Fruit fly (Drosophila melanogaster) whole organism, prepupa: Measurements from ENCODE around the gene CG3345.

Source experiments
- CG10631 ChIP-seq: fragments of 200-800 bp; sonication (Bioruptor generic); optimal IDR thresholded peaks from 2 replicates; lab custom pipeline; 2016; ENCODE audit warnings: missing biosample characterization, missing genetic modification characterization
- CG10669 ChIP-seq: fragments of 200-800 bp; sonication (Bioruptor generic); optimal IDR thresholded peaks from 3 replicates; lab custom pipeline; 2018; ENCODE audit warnings: missing biosample characterization, mild to moderate bottlenecking, missing genetic modification characterization, moderate library complexity
- CG11762 ChIP-seq: fragments of 200-800 bp; sonication (Bioruptor generic); optimal IDR thresholded peaks from 3 replicates; lab custom pipeline; 2016; ENCODE audit warnings: missing biosample characterization, missing genetic modification characterization; ENCODE audit not compliant: insufficient read depth
- CG11902 ChIP-seq: fragments of 200-800 bp; sonication (Bioruptor generic); optimal IDR thresholded peaks from 3 replicates; lab custom pipeline; 2016; ENCODE audit warnings: missing biosample characterization, missing genetic modification characterization
- CG15336 ChIP-seq: fragments of 200-800 bp; sonication (Bioruptor generic); IDR thresholded peaks from 2 replicates; pipeline ENCODE4 v1.3.6; 2022; ENCODE audit warnings: missing biosample characterization, missing genetic modification characterization
- CG1621 ChIP-seq: fragments of 200-800 bp; sonication (Bioruptor generic); optimal IDR thresholded peaks from 3 replicates; lab custom pipeline; 2018; ENCODE audit warnings: missing biosample characterization, mild to moderate bottlenecking, missing genetic modification characterization
- CG3032 ChIP-seq: fragments of 200-800 bp; optimal IDR thresholded peaks from 2 replicates; lab custom pipeline; 2019; ENCODE audit warnings: missing biosample characterization, mild to moderate bottlenecking, missing genetic modification characterization, moderate library complexity
- CG32006 ChIP-seq: fragments of 200-800 bp; sonication (Bioruptor generic); optimal IDR thresholded peaks from 3 replicates; lab custom pipeline; 2017; ENCODE audit warnings: missing biosample characterization, mild to moderate bottlenecking, missing genetic modification characterization
- CG34406 ChIP-seq: fragments of 200-800 bp; sonication (Bioruptor generic); optimal IDR thresholded peaks from 3 replicates; lab custom pipeline; 2016; ENCODE audit warnings: missing biosample characterization, missing genetic modification characterization
- CG4318 ChIP-seq: fragments of 200-800 bp; sonication (Bioruptor generic); optimal IDR thresholded peaks from 3 replicates; lab custom pipeline; 2017; ENCODE audit warnings: missing biosample characterization, mild to moderate bottlenecking, missing genetic modification characterization
- CG6276 ChIP-seq: fragments of 200-800 bp; sonication (Bioruptor generic); optimal IDR thresholded peaks from 2 replicates; lab custom pipeline; 2017; ENCODE audit warnings: missing biosample characterization, mild to moderate bottlenecking, missing genetic modification characterization
- CG6792 ChIP-seq: fragments of 200-800 bp; sonication (Bioruptor generic); optimal IDR thresholded peaks from 3 replicates; lab custom pipeline; 2016; ENCODE audit warnings: missing biosample characterization, missing genetic modification characterization
- CG6808 ChIP-seq: fragments of 200-800 bp; sonication (Bioruptor generic); optimal IDR thresholded peaks from 3 replicates; lab custom pipeline; 2017; ENCODE audit warnings: missing biosample characterization, missing genetic modification characterization, mild to moderate bottlenecking, moderate library complexity, missing genetic modification reagents
- CG7368 ChIP-seq: fragments of 200-800 bp; sonication (Bioruptor generic); optimal IDR thresholded peaks from 3 replicates; lab custom pipeline; 2016; ENCODE audit warnings: missing biosample characterization, missing genetic modification characterization
- CG8119 ChIP-seq: fragments of 200-800 bp; sonication (Bioruptor generic); IDR thresholded peaks from 3 replicates; pipeline ENCODE4 v1.3.6; 2022; ENCODE audit warnings: missing biosample characterization, missing genetic modification characterization
- CG8632 ChIP-seq: fragments of 200-800 bp; sonication (Bioruptor generic); optimal IDR thresholded peaks from 3 replicates; lab custom pipeline; 2016; ENCODE audit warnings: missing biosample characterization, missing genetic modification characterization
- CG9139 ChIP-seq: fragments of 200-800 bp; sonication (Bioruptor generic); optimal IDR thresholded peaks from 3 replicates; lab custom pipeline; 2017; ENCODE audit warnings: missing biosample characterization, mild to moderate bottlenecking, missing genetic modification characterization
- Eip78C ChIP-seq: fragments of 200-800 bp; sonication (Bioruptor generic); peaks from one replicate; lab custom pipeline; 2016; ENCODE audit warnings: missing biosample characterization, missing genetic modification characterization
- Ets21C ChIP-seq: fragments of 200-800 bp; sonication (Bioruptor generic); optimal IDR thresholded peaks from 3 replicates; lab custom pipeline; 2016; ENCODE audit warnings: missing biosample characterization, missing genetic modification characterization
- Ets96B ChIP-seq: fragments of 200-800 bp; optimal IDR thresholded peaks from 2 replicates; lab custom pipeline; 2019; ENCODE audit warnings: missing biosample characterization, mild to moderate bottlenecking, missing genetic modification characterization, moderate library complexity
- Hr38 ChIP-seq: sonication (Bioruptor generic); optimal IDR thresholded peaks from 2 replicates; lab custom pipeline; 2016; ENCODE audit warnings: missing biosample characterization, missing genetic modification characterization
- Hr39 ChIP-seq: fragments of 200-800 bp; sonication (Bioruptor generic); optimal IDR thresholded peaks from 2 replicates; lab custom pipeline; 2016; ENCODE audit warnings: missing biosample characterization, missing genetic modification characterization
- Hr4 ChIP-seq: fragments of 200-800 bp; sonication (Bioruptor generic); optimal IDR thresholded peaks from 3 replicates; lab custom pipeline; 2016; ENCODE audit warnings: missing biosample characterization, missing genetic modification characterization
- OdsH ChIP-seq: fragments of 200-800 bp; sonication (Bioruptor generic); optimal IDR thresholded peaks from 3 replicates; lab custom pipeline; 2016; ENCODE audit warnings: missing biosample characterization, missing genetic modification characterization
- Smox ChIP-seq: fragments of 200-800 bp; sonication (Bioruptor generic); optimal IDR thresholded peaks from 3 replicates; lab custom pipeline; 2016; ENCODE audit warnings: missing biosample characterization, missing genetic modification characterization
- Sox102F ChIP-seq: fragments of 200-800 bp; sonication (Bioruptor generic); optimal IDR thresholded peaks from 2 replicates; lab custom pipeline; 2016; ENCODE audit warnings: missing biosample characterization, mild to moderate bottlenecking, missing genetic modification characterization
- Sox14 ChIP-seq: fragments of 200-800 bp; sonication (Bioruptor generic); optimal IDR thresholded peaks from 3 replicates; lab custom pipeline; 2016; ENCODE audit warnings: missing biosample characterization, missing genetic modification characterization
- Sox15 ChIP-seq: fragments of 200-800 bp; sonication (Bioruptor generic); optimal IDR thresholded peaks from 3 replicates; lab custom pipeline; 2016; ENCODE audit warnings: missing biosample characterization, missing genetic modification characterization
- achi ChIP-seq: fragments of 200-800 bp; sonication (Bioruptor generic); optimal IDR thresholded peaks from 3 replicates; lab custom pipeline; 2016; ENCODE audit warnings: missing biosample characterization, missing genetic modification characterization
- acj6 ChIP-seq: fragments of 200-800 bp; sonication (Bioruptor generic); optimal IDR thresholded peaks from 3 replicates; lab custom pipeline; 2016; ENCODE audit warnings: missing biosample characterization, missing genetic modification characterization
- cyc ChIP-seq: fragments of 200-800 bp; sonication (Bioruptor generic); optimal IDR thresholded peaks from 3 replicates; lab custom pipeline; 2016; ENCODE audit warnings: missing biosample characterization, missing genetic modification characterization
- dsx ChIP-seq: fragments of 200-800 bp; optimal IDR thresholded peaks from 3 replicates; lab custom pipeline; 2019; ENCODE audit warnings: missing biosample characterization, mild to moderate bottlenecking, missing genetic modification characterization, moderate library complexity; ENCODE audit not compliant: poor library complexity, severe bottlenecking
- eg ChIP-seq: fragments of 200-800 bp; sonication (Bioruptor generic); IDR thresholded peaks from 3 replicates; pipeline ENCODE4 v1.3.6; 2022; ENCODE audit warnings: missing biosample characterization, missing genetic modification characterization
- esn ChIP-seq: fragments of 200-800 bp; sonication (Bioruptor generic); optimal IDR thresholded peaks from 2 replicates; lab custom pipeline; 2016; ENCODE audit warnings: missing biosample characterization, mild to moderate bottlenecking, missing genetic modification characterization, moderate library complexity
- fd85E ChIP-seq: fragments of 200-800 bp; sonication (Bioruptor generic); optimal IDR thresholded peaks from 3 replicates; lab custom pipeline; 2016; ENCODE audit warnings: missing biosample characterization, missing genetic modification characterization
- fkh ChIP-seq: fragments of 200-800 bp; sonication (Bioruptor generic); optimal IDR thresholded peaks from 3 replicates; lab custom pipeline; 2017; ENCODE audit warnings: missing biosample characterization, mild to moderate bottlenecking, missing genetic modification characterization, moderate library complexity
- lz ChIP-seq: fragments of 200-800 bp; sonication (Bioruptor generic); optimal IDR thresholded peaks from 3 replicates; lab custom pipeline; 2016; ENCODE audit warnings: missing biosample characterization, missing genetic modification characterization
- net ChIP-seq: fragments of 200-800 bp; sonication (Bioruptor generic); optimal IDR thresholded peaks from 3 replicates; lab custom pipeline; 2016; ENCODE audit warnings: missing biosample characterization, missing genetic modification characterization
- pdm3 ChIP-seq: fragments of 200-800 bp; sonication (Bioruptor generic); optimal IDR thresholded peaks from 3 replicates; lab custom pipeline; 2016; ENCODE audit warnings: missing biosample characterization, missing genetic modification characterization
- salr ChIP-seq, 2 experiments: fragments of 200-800 bp; sonication (Bioruptor generic); optimal IDR thresholded peaks; 3 replicates each; lab custom pipeline; 2016 to 2018; ENCODE audit warnings: missing biosample characterization in 2 of 2, missing genetic modification characterization in 2 of 2, mild to moderate bottlenecking in 1 of 2
- spab ChIP-seq: fragments of 200-800 bp; sonication (Bioruptor generic); optimal IDR thresholded peaks from 2 replicates; lab custom pipeline; 2017; ENCODE audit warnings: missing biosample characterization, mild to moderate bottlenecking, missing genetic modification characterization, missing genetic modification reagents
- ss ChIP-seq, 2 experiments: fragments of 200-800 bp; sonication (Bioruptor generic); optimal IDR thresholded peaks; 2 replicates in 1 of 2; 3 replicates in 1 of 2; lab custom pipeline; 2017 to 2018; ENCODE audit warnings: mild to moderate bottlenecking in 2 of 2, missing biosample characterization in 2 of 2, missing genetic modification characterization in 2 of 2, moderate library complexity in 1 of 2
- svp ChIP-seq: fragments of 200-800 bp; sonication (Bioruptor generic); peaks from one replicate; lab custom pipeline; 2016; ENCODE audit warnings: missing biosample characterization, missing genetic modification characterization
- topi ChIP-seq: fragments of 200-800 bp; sonication (Bioruptor generic); optimal IDR thresholded peaks from 3 replicates; lab custom pipeline; 2016; ENCODE audit warnings: missing biosample characterization, missing genetic modification characterization
- vri ChIP-seq: fragments of 200-800 bp; sonication (Bioruptor generic); optimal IDR thresholded peaks from 3 replicates; lab custom pipeline; 2016; ENCODE audit warnings: missing biosample characterization, mild to moderate bottlenecking, missing genetic modification characterization

CG3345 gene

dm6 chr2L:221939-222489, 46.9 kb upstream of the CG3345 start (continued):
- TF ChIP-seq CG6792: no peak
- TF ChIP-seq svp (GFP tag; lab: Kevin White, UChicago): peak; percentile 92
- no peak for TF ChIP-seq Sox15 (GFP tag; lab: Kevin White, UChicago)
- TF ChIP-seq net: no peak
- TF ChIP-seq Sox14: no peak
- no peak for TF ChIP-seq CG11762 (GFP tag; lab: Kevin White, UChicago)
- TF ChIP-seq CG6276: peak; percentile 43
- no peak for TF ChIP-seq Hr38 (GFP tag; lab: Kevin White, UChicago)
- TF ChIP-seq cyc: no peak
- no peak for TF ChIP-seq Hr4 (GFP tag; lab: Kevin White, UChicago)
- peak; percentile 75 for TF ChIP-seq Eip78C (GFP tag; lab: Kevin White, UChicago)
- TF ChIP-seq salr (GFP tag; optimal IDR thresholded peaks at IDR 0.05; lab: Kevin White, UChicago): no peak
- no peak for TF ChIP-seq topi (GFP tag; lab: Kevin White, UChicago)
- TF ChIP-seq Smox (GFP tag; lab: Kevin White, UChicago): no peak
- TF ChIP-seq CG9139: peak; percentile 57
- TF ChIP-seq CG10669 (GFP tag; lab: Kevin White, UChicago): no peak
- no peak for TF ChIP-seq CG3032
- TF ChIP-seq fkh (GFP tag; lab: Kevin White, UChicago): peak; percentile 82
- no peak for TF ChIP-seq CG34406 (GFP tag; lab: Kevin White, UChicago)
- no peak for TF ChIP-seq lz (GFP tag; lab: Kevin White, UChicago)
- no peak for TF ChIP-seq CG6808 (GFP tag; lab: Kevin White, UChicago)
- peak in 1 of 2 experiments; percentile 45 for TF ChIP-seq ss (GFP tag; optimal IDR thresholded peaks at IDR 0.05; lab: Kevin White, UChicago)
- no peak for TF ChIP-seq CG7368
- no peak for TF ChIP-seq CG10631
- TF ChIP-seq Ets96B: no peak
- no peak for TF ChIP-seq CG1621 (tag; lab: Kevin White, UChicago)

dm6 chr2L:222867-223266, 46.0 kb upstream of the CG3345 start:
- TF ChIP-seq CG3032 (no peak), Eip78C (GFP tag; lab: Kevin White, UChicago) (peak; percentile 24), eg (GFP tag; lab: Robert Waterston, UW) (0 out of 3 replicates have a peak, but pooled peaks have one; percentile 14)

dm6 chr2L:223351-223750, 45.5 kb upstream of the CG3345 start:
- TF ChIP-seq pdm3 (GFP tag; lab: Kevin White, UChicago) (peak; percentile 95), CG15336 (GFP tag; lab: Robert Waterston, UW) (peak; percentile 95), topi (GFP tag; lab: Kevin White, UChicago) (peak; percentile 93), CG6276 (peak; percentile 93), esn (peak; percentile 94), CG8632 (GFP tag; lab: Kevin White, UChicago) (peak; percentile 92), OdsH (peak; percentile 96), CG32006 (peak; percentile 95), Sox102F (GFP tag; lab: Kevin White, UChicago) (peak; percentile 90), CG4318 (GFP tag; lab: Kevin White, UChicago) (peak; percentile 92), achi (GFP tag; lab: Kevin White, UChicago) (peak; percentile 96), CG7368 (peak; percentile 92), Sox15 (GFP tag; lab: Kevin White, UChicago) (peak; percentile 88), Ets21C (GFP tag; lab: Kevin White, UChicago) (peak; percentile 86), fd85E (GFP tag; lab: Kevin White, UChicago) (peak; percentile 80), CG9139 (peak; percentile 73), eg (GFP tag; lab: Robert Waterston, UW) (peak; percentile 97), CG6792 (peak; percentile 92), Hr39 (peak; percentile 92), CG11902 (peak; percentile 86), CG1621 (tag; lab: Kevin White, UChicago) (peak; percentile 92), salr (GFP tag; optimal IDR thresholded peaks at IDR 0.05; lab: Kevin White, UChicago) (peak; percentile 82 to 96), acj6 (peak; percentile 93), CG8119 (peak; percentile 96), ss (GFP tag; optimal IDR thresholded peaks at IDR 0.05; lab: Kevin White, UChicago) (peak; percentile 70 to 77), cyc (peak; percentile 89), CG10631 (peak; percentile 94), Ets96B (peak; percentile 95), Hr4 (GFP tag; lab: Kevin White, UChicago) (peak; percentile 94), vri (GFP tag; lab: Kevin White, UChicago) (peak; percentile 90), Sox14 (peak; percentile 97), CG3032 (peak; percentile 91), spab (GFP tag; lab: Kevin White, UChicago) (peak; percentile 93), dsx (GFP tag; lab: Kevin White, UChicago) (peak; percentile 84)
